Fruit fly (Drosophila melanogaster) whole organism, embryonic: ENCODE data around the gene Alp13.

Experiments
- Abd-B ChIP-seq: fragments of 200-800 bp; sonication (Bioruptor generic); optimal IDR thresholded peaks from 2 replicates; lab custom pipeline; 2018; ENCODE audit warnings: missing biosample characterization, mild to moderate bottlenecking, missing genetic modification characterization, moderate library complexity
- Ada2b ChIP-seq: fragments of 200-800 bp; sonication (Bioruptor generic); IDR thresholded peaks from 2 replicates; pipeline ENCODE4 v1.3.6; 2022; ENCODE audit warnings: missing biosample characterization, missing genetic modification characterization
- CG10366 ChIP-seq: fragments of 200-800 bp; sonication (Bioruptor generic); IDR thresholded peaks from 2 replicates; pipeline ENCODE4 v1.3.6; 2022; ENCODE audit warnings: missing biosample characterization, missing genetic modification characterization
- CG10462 ChIP-seq: fragments of 200-800 bp; sonication (Bioruptor generic); optimal IDR thresholded peaks from 2 replicates; lab custom pipeline; 2016; ENCODE audit warnings: missing biosample characterization, missing genetic modification characterization
- CG10565 ChIP-seq: fragments of 200-800 bp; sonication (Bioruptor generic); optimal IDR thresholded peaks from 3 replicates; lab custom pipeline; 2016; ENCODE audit warnings: missing biosample characterization, mild to moderate bottlenecking, missing genetic modification characterization
- CG12391 ChIP-seq: fragments of 200-800 bp; sonication (Bioruptor generic); optimal IDR thresholded peaks from 3 replicates; lab custom pipeline; 2018; ENCODE audit warnings: missing biosample characterization, mild to moderate bottlenecking, missing genetic modification characterization, moderate library complexity
- CG12744 ChIP-seq: fragments of 200-800 bp; sonication (Bioruptor generic); optimal IDR thresholded peaks from 2 replicates; lab custom pipeline; 2016; ENCODE audit warnings: missing biosample characterization, missing genetic modification characterization
- CG13424 ChIP-seq: fragments of 200-800 bp; sonication (Bioruptor generic); optimal IDR thresholded peaks from 2 replicates; lab custom pipeline; 2019; ENCODE audit warnings: missing biosample characterization, mild to moderate bottlenecking, missing genetic modification characterization, moderate library complexity
- CG15269 ChIP-seq: fragments of 200-800 bp; sonication (Bioruptor generic); optimal IDR thresholded peaks from 2 replicates; lab custom pipeline; 2018; ENCODE audit warnings: missing biosample characterization, mild to moderate bottlenecking, missing genetic modification characterization, moderate library complexity
- CG3163 ChIP-seq: fragments of 200-800 bp; sonication (Bioruptor generic); optimal IDR thresholded peaks from 3 replicates; lab custom pipeline; 2016; ENCODE audit warnings: missing biosample characterization, missing genetic modification characterization
- CG5245 ChIP-seq: fragments of 200-800 bp; sonication (Bioruptor generic); optimal IDR thresholded peaks from 3 replicates; lab custom pipeline; 2016; ENCODE audit warnings: missing biosample characterization, missing genetic modification characterization
- CG7839 ChIP-seq: fragments of 200-800 bp; sonication (Bioruptor generic); optimal IDR thresholded peaks from 3 replicates; lab custom pipeline; 2018; ENCODE audit warnings: missing biosample characterization, mild to moderate bottlenecking, missing genetic modification characterization, moderate library complexity
- CG8388 ChIP-seq: fragments of 200-800 bp; sonication (Bioruptor generic); optimal IDR thresholded peaks from 2 replicates; lab custom pipeline; 2019; ENCODE audit warnings: missing biosample characterization, mild to moderate bottlenecking, missing genetic modification characterization, moderate library complexity
- CG9876 ChIP-seq: fragments of 200-800 bp; sonication (Bioruptor generic); optimal IDR thresholded peaks from 2 replicates; lab custom pipeline; 2016; ENCODE audit warnings: missing biosample characterization, missing genetic modification characterization
- Chrac-16 ChIP-seq: fragments of 200-800 bp; sonication (Bioruptor generic); optimal IDR thresholded peaks from 3 replicates; lab custom pipeline; 2016; ENCODE audit warnings: missing biosample characterization, missing genetic modification characterization
- Dip3 ChIP-seq: fragments of 200-800 bp; sonication (Bioruptor generic); optimal IDR thresholded peaks from 3 replicates; lab custom pipeline; 2016; ENCODE audit warnings: missing biosample characterization, missing genetic modification characterization
- Eip74EF ChIP-seq, 2 experiments: fragments of 200-800 bp in 1 of 2; fragments of >200 bp in 1 of 2; sonication (Bioruptor generic) in 1 of 2; optimal IDR thresholded peaks; 2 replicates each; lab custom pipeline; 2017 to 2019; ENCODE audit warnings: missing biosample characterization in 2 of 2, missing genetic modification characterization in 2 of 2, mild to moderate bottlenecking in 1 of 2, moderate library complexity in 1 of 2
- HLH3B ChIP-seq: fragments of 200-800 bp; sonication (Bioruptor generic); IDR thresholded peaks from 2 replicates; pipeline ENCODE4 v1.3.6; 2022; ENCODE audit warnings: missing biosample characterization, missing genetic modification characterization
- Oli ChIP-seq: fragments of 200-800 bp; sonication (Bioruptor generic); optimal IDR thresholded peaks from 2 replicates; lab custom pipeline; 2018; ENCODE audit warnings: missing biosample characterization, mild to moderate bottlenecking, missing genetic modification characterization, moderate library complexity
- Scr ChIP-seq: fragments of 200-800 bp; sonication (Bioruptor generic); IDR thresholded peaks from 2 replicates; pipeline ENCODE4 v1.3.6; 2022; ENCODE audit warnings: missing biosample characterization, missing genetic modification characterization; ENCODE audit not compliant: partially characterized antibody
- Sox102F ChIP-seq: fragments of 200-800 bp; sonication (Bioruptor generic); optimal IDR thresholded peaks from 2 replicates; lab custom pipeline; 2018; ENCODE audit warnings: missing biosample characterization, mild to moderate bottlenecking, missing genetic modification characterization, moderate library complexity
- Ssrp ChIP-seq: fragments of 200-800 bp; sonication (Bioruptor generic); optimal IDR thresholded peaks from 2 replicates; lab custom pipeline; 2018; ENCODE audit warnings: missing biosample characterization, mild to moderate bottlenecking, missing genetic modification characterization, moderate library complexity
- bsh ChIP-seq, 2 experiments: fragments of 200-800 bp; sonication (Bioruptor generic); optimal IDR thresholded peaks; 2 replicates each; lab custom pipeline; 2017 to 2018; ENCODE audit warnings: mild to moderate bottlenecking in 2 of 2, missing biosample characterization in 2 of 2, missing genetic modification characterization in 2 of 2, moderate library complexity in 1 of 2
- dati ChIP-seq: fragments of 200-800 bp; sonication (Bioruptor generic); IDR thresholded peaks from 2 replicates; pipeline ENCODE4 v1.3.6; 2022; ENCODE audit warnings: missing biosample characterization, missing genetic modification characterization
- dmrt99B ChIP-seq: fragments of 200-800 bp; sonication (Bioruptor generic); optimal IDR thresholded peaks from 2 replicates; lab custom pipeline; 2018; ENCODE audit warnings: missing biosample characterization, mild to moderate bottlenecking, missing genetic modification characterization, moderate library complexity
- her ChIP-seq: fragments of 200-800 bp; sonication (Bioruptor generic); optimal IDR thresholded peaks from 2 replicates; lab custom pipeline; 2016; ENCODE audit warnings: missing biosample characterization, missing genetic modification characterization
- ind ChIP-seq: fragments of 200-800 bp; sonication (Bioruptor generic); optimal IDR thresholded peaks from 3 replicates; lab custom pipeline; 2016; ENCODE audit warnings: missing biosample characterization, missing genetic modification characterization
- knrl ChIP-seq: fragments of 200-800 bp; sonication (Bioruptor generic); IDR thresholded peaks from 3 replicates; pipeline ENCODE4 v1.3.6; 2022; ENCODE audit warnings: missing biosample characterization, missing genetic modification characterization; ENCODE audit not compliant: partially characterized antibody
- lov ChIP-seq, 2 experiments: fragments of 200-800 bp in 1 of 2; fragments of >200 bp in 1 of 2; sonication (Bioruptor generic) in 1 of 2; IDR thresholded peaks in 1 of 2; optimal IDR thresholded peaks in 1 of 2; 2 replicates in 1 of 2; 3 replicates in 1 of 2; pipeline versions ENCODE4 v1.3.6 to Lab custom; 2017 to 2022; ENCODE audit warnings: missing biosample characterization in 1 of 2, missing genetic modification characterization in 1 of 2
- luna ChIP-seq: fragments of 200-800 bp; sonication (Bioruptor generic); optimal IDR thresholded peaks from 2 replicates; lab custom pipeline; 2016; ENCODE audit warnings: missing biosample characterization, missing genetic modification characterization
- nerfin-1 ChIP-seq: fragments of 200-800 bp; sonication (Bioruptor generic); optimal IDR thresholded peaks from 3 replicates; lab custom pipeline; 2019; ENCODE audit warnings: missing biosample characterization, mild to moderate bottlenecking, missing genetic modification characterization, moderate library complexity
- org-1 ChIP-seq: fragments of 200-800 bp; sonication (Bioruptor generic); optimal IDR thresholded peaks from 2 replicates; lab custom pipeline; 2017; ENCODE audit warnings: missing biosample characterization, missing genetic modification characterization
- pan ChIP-seq, 4 experiments: fragments of >200 bp in 3 of 4; fragments of 200-800 bp in 1 of 4; sonication (Bioruptor generic) in 1 of 4; optimal IDR thresholded peaks in 3 of 4; IDR thresholded peaks in 1 of 4; 2 replicates each; pipeline versions ENCODE4 v1.3.6 to Lab custom; 2017 to 2022; ENCODE audit warnings: missing biosample characterization in 2 of 4, missing genetic modification characterization in 2 of 4, mixed read lengths in 1 of 4
- phol ChIP-seq: fragments of 200-800 bp; sonication (Bioruptor generic); optimal IDR thresholded peaks from 3 replicates; lab custom pipeline; 2018; ENCODE audit warnings: missing biosample characterization, mild to moderate bottlenecking, missing genetic modification characterization, moderate library complexity
- prd ChIP-seq, 3 experiments: fragments of >200 bp in 2 of 3; fragments of 200-800 bp in 1 of 3; sonication (Bioruptor generic) in 1 of 3; optimal IDR thresholded peaks in 2 of 3; IDR thresholded peaks in 1 of 3; 2 replicates in 2 of 3; 3 replicates in 1 of 3; pipeline versions ENCODE4 v1.3.6 to Lab custom; 2017 to 2022; ENCODE audit warnings: missing biosample characterization in 1 of 3, missing genetic modification characterization in 1 of 3
- sc ChIP-seq, 3 experiments: fragments of >200 bp in 2 of 3; fragments of 200-800 bp in 1 of 3; sonication (Bioruptor generic) in 1 of 3; optimal IDR thresholded peaks; 2 replicates in 2 of 3; 3 replicates in 1 of 3; lab custom pipeline; 2017; ENCODE audit warnings: mild to moderate bottlenecking in 1 of 3, missing biosample characterization in 1 of 3, missing genetic modification characterization in 1 of 3, missing genetic modification reagents in 1 of 3
- sens ChIP-seq: fragments of 200-800 bp; sonication (Bioruptor generic); peaks from one replicate; lab custom pipeline; 2016; ENCODE audit warnings: missing biosample characterization, missing genetic modification characterization
- sens-2 ChIP-seq: fragments of 200-800 bp; sonication (Bioruptor generic); IDR thresholded peaks from 2 replicates; pipeline ENCODE4 v1.3.6; 2022; ENCODE audit warnings: missing biosample characterization, missing genetic modification characterization
- so ChIP-seq: fragments of 200-800 bp; sonication (Bioruptor generic); IDR thresholded peaks from 3 replicates; pipeline ENCODE4 v1.3.6; 2022; ENCODE audit warnings: missing biosample characterization, missing genetic modification characterization
- sob ChIP-seq: fragments of 200-800 bp; sonication (Bioruptor generic); IDR thresholded peaks from 2 replicates; pipeline ENCODE4 v1.3.6; 2022; ENCODE audit warnings: missing biosample characterization, missing genetic modification characterization
- ssp ChIP-seq: fragments of 200-800 bp; sonication (Bioruptor generic); IDR thresholded peaks from 2 replicates; pipeline ENCODE4 v1.3.6; 2022; ENCODE audit warnings: missing biosample characterization, missing genetic modification characterization
- stwl ChIP-seq: fragments of 200-800 bp; sonication (Bioruptor generic); optimal IDR thresholded peaks from 3 replicates; lab custom pipeline; 2018; ENCODE audit warnings: missing biosample characterization, mild to moderate bottlenecking, missing genetic modification characterization, moderate library complexity
- tgo ChIP-seq: fragments of 200-800 bp; sonication (Bioruptor generic); IDR thresholded peaks from 3 replicates; pipeline ENCODE4 v1.3.6; 2022; ENCODE audit warnings: missing biosample characterization, missing genetic modification characterization
- vvl ChIP-seq: fragments of 200-800 bp; sonication (Bioruptor generic); IDR thresholded peaks from 2 replicates; pipeline ENCODE4 v1.3.6; 2022; ENCODE audit warnings: missing biosample characterization, missing genetic modification characterization
- yki ChIP-seq: fragments of >200 bp; optimal IDR thresholded peaks from 3 replicates; lab custom pipeline; 2018
- z ChIP-seq: fragments of 200-800 bp; sonication (Bioruptor generic); IDR thresholded peaks from 3 replicates; pipeline ENCODE4 v1.3.6; 2022; ENCODE audit warnings: missing biosample characterization, missing genetic modification characterization

The Alp13 gene

DNA sequence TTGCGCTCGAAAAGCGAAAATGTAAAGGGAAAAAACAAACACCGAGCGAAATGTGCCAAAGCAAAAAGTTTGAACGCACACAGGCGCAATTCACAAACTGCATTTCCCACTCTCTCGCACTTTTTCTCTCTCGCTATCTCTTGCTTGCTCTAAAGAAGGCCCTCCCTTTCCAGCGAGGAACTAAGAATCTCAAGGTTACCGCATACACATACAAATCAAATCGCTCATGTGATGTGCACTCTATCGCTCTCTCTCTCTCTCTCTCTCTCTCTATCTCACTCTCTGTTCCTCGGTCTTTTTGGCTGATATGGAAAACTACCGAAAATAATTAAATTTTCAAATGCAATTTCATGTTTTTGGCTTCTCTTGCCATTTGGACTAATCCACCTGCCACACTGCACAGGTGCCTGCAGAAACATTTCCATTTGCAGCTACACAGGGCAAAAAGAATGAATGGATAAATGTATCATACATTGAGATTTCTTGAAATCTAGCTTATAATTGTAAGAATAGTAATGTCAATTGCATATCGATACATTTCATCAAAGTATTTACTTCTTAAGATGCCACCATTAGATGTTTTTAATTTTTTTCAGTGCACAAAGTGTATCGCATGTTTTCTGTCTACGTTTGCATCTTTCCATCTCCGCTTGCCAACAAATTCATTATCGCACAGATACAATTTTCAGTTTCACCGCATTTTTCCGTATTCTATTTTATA, 4.3 kb upstream of the Alp13 start (continued):
- TF ChIP-seq lov (optimal IDR thresholded peaks at IDR 0.05; lab: Kevin White, UChicago) (no peak), lov (GFP tag; IDR thresholded peaks at IDR 0.05; lab: Robert Waterston, UW) (no peak), prd (optimal IDR thresholded peaks at IDR 0.05; lab: Kevin White, UChicago) (no peak), prd (GFP tag; IDR thresholded peaks at IDR 0.05; lab: Robert Waterston, UW) (peak; percentile 64), Dip3 (GFP tag; lab: Kevin White, UChicago) (no peak), z (GFP tag; lab: Robert Waterston, UW) (no peak), ind (peak; percentile 30), dati (GFP tag; lab: Robert Waterston, UW) (no peak), CG12391 (peak; percentile 23), Eip74EF (GFP tag; optimal IDR thresholded peaks at IDR 0.05; lab: Kevin White, UChicago) (peak in 1 of 2 experiments; percentile 9), sens (peak; percentile 86), Scr (no peak), CG8388 (GFP tag; lab: Kevin White, UChicago) (peak; percentile 34), bsh (GFP tag; optimal IDR thresholded peaks at IDR 0.05; lab: Kevin White, UChicago) (peak in 1 of 2 experiments; percentile 50), nerfin-1 (tag; lab: Kevin White, UChicago) (no peak), CG5245 (GFP tag; lab: Kevin White, UChicago) (no peak), Abd-B (GFP tag; lab: Kevin White, UChicago) (peak; percentile 6), dmrt99B (peak; percentile 57), stwl (no peak), CG13424 (tag; lab: Kevin White, UChicago) (peak; percentile 8), Ssrp (tag; lab: Kevin White, UChicago) (peak; percentile 25), so (GFP tag; lab: Robert Waterston, UW) (peak; percentile 46; the same call in 1 of the 3 replicates), luna (GFP tag; lab: Kevin White, UChicago) (no peak), Ada2b (GFP tag; lab: Robert Waterston, UW) (peak; percentile 34; the same call in 1 of the 2 replicates), pan (optimal IDR thresholded peaks at IDR 0.05; lab: Kevin White, UChicago) (no peak), pan (GFP tag; optimal IDR thresholded peaks at IDR 0.05 in 1 of 2, IDR thresholded peaks at IDR 0.05 in 1 of 2) (no peak), CG10565 (GFP tag; lab: Kevin White, UChicago) (no peak), knrl (GFP tag; lab: Robert Waterston, UW) (no peak), sc (optimal IDR thresholded peaks at IDR 0.05; lab: Kevin White, UChicago) (no peak), sc (GFP tag; optimal IDR thresholded peaks at IDR 0.05; lab: Kevin White, UChicago) (no peak), sens-2 (GFP tag; lab: Robert Waterston, UW) (no peak), Sox102F (peak; percentile 73), CG12744 (GFP tag; lab: Kevin White, UChicago) (no peak), her (GFP tag; lab: Kevin White, UChicago) (no peak), CG10462 (GFP tag; lab: Kevin White, UChicago) (no peak), CG15269 (tag; lab: Kevin White, UChicago) (peak; percentile 7), Chrac-16 (GFP tag; lab: Kevin White, UChicago) (peak; percentile 11), CG10366 (GFP tag; lab: Robert Waterston, UW) (peak; percentile 32; the same call in 1 of the 2 replicates), HLH3B (GFP tag; lab: Robert Waterston, UW) (0 out of 2 replicates have a peak, but pooled peaks have one; percentile 40), vvl (GFP tag; lab: Robert Waterston, UW) (peak; percentile 61), phol (peak; percentile 42), CG9876 (GFP tag; lab: Kevin White, UChicago) (no peak), sob (0 out of 2 replicates have a peak, but pooled peaks have one; percentile 26), CG7839 (tag; lab: Kevin White, UChicago) (peak; percentile 35), ssp (GFP tag; lab: Robert Waterston, UW) (0 out of 2 replicates have a peak, but pooled peaks have one; percentile 19), tgo (GFP tag; lab: Robert Waterston, UW) (peak; percentile 30; the same call in 1 of the 3 replicates), CG3163 (no peak), Oli (tag; lab: Kevin White, UChicago) (peak; percentile 40), org-1 (no peak), yki (lab: Kevin White, UChicago) (no peak)
